Fruit fly (Drosophila melanogaster) whole organism, wandering third instar larva: ENCODE data around the gene CG9582.
A peak's percentile ranks its signal among the peaks of the same experiment; 100 is the strongest.

Experiments used
- Abd-B ChIP-seq: fragments of >200 bp; optimal IDR thresholded peaks from 2 replicates; lab custom pipeline; 2017; ENCODE audit warnings: missing biosample characterization, missing genetic modification characterization
- CG32264 ChIP-seq: fragments of 200-800 bp; sonication (Bioruptor generic); optimal IDR thresholded peaks from 2 replicates; lab custom pipeline; 2016; ENCODE audit warnings: missing biosample characterization, missing genetic modification characterization
- CG9705 ChIP-seq: fragments of 200-800 bp; sonication (Bioruptor generic); optimal IDR thresholded peaks from 2 replicates; lab custom pipeline; 2018; ENCODE audit warnings: missing biosample characterization, mild to moderate bottlenecking, missing genetic modification characterization
- Dfd ChIP-seq: fragments of >200 bp; optimal IDR thresholded peaks from 2 replicates; lab custom pipeline; 2017; ENCODE audit warnings: missing biosample characterization, missing genetic modification characterization
- HLH106 ChIP-seq: fragments of 200-800 bp; optimal IDR thresholded peaks from 3 replicates; lab custom pipeline; 2019; ENCODE audit warnings: missing biosample characterization, mild to moderate bottlenecking, missing genetic modification characterization, moderate library complexity
- Hnf4 ChIP-seq: fragments of 200-800 bp; sonication (Bioruptor generic); optimal IDR thresholded peaks from 2 replicates; lab custom pipeline; 2016; ENCODE audit warnings: missing biosample characterization, mild to moderate bottlenecking, missing genetic modification characterization
- Hr83 ChIP-seq: fragments of 200-300 bp; sonication (Bioruptor generic); optimal IDR thresholded peaks from 2 replicates; lab custom pipeline; 2016; ENCODE audit warnings: missing biosample characterization, mild to moderate bottlenecking, missing genetic modification characterization, moderate library complexity; ENCODE audit not compliant: poor library complexity, severe bottlenecking
- Jra ChIP-seq: sonication (Bioruptor generic); optimal IDR thresholded peaks from 2 replicates; lab custom pipeline; 2016; ENCODE audit warnings: missing biosample characterization, missing genetic modification characterization
- Mio ChIP-seq: sonication (Bioruptor generic); optimal IDR thresholded peaks from 2 replicates; lab custom pipeline; 2016; ENCODE audit warnings: missing biosample characterization, missing genetic modification characterization
- Myc ChIP-seq: fragments of >200 bp; optimal IDR thresholded peaks from 2 replicates; lab custom pipeline; 2017
- N ChIP-seq: fragments of >200 bp; optimal IDR thresholded peaks from 2 replicates; lab custom pipeline; 2018; ENCODE audit warnings: missing biosample characterization, missing external identifiers, missing genetic modification characterization
- Rel ChIP-seq, 2 experiments: fragments of 200-800 bp; sonication (Bioruptor generic) in 1 of 2; optimal IDR thresholded peaks; 2 replicates in 1 of 2; 3 replicates in 1 of 2; lab custom pipeline; 2016 to 2019; ENCODE audit warnings: mild to moderate bottlenecking in 2 of 2, missing biosample characterization in 2 of 2, missing genetic modification characterization in 2 of 2, moderate library complexity in 1 of 2
- Sp1 ChIP-seq: fragments of 200-800 bp; sonication (Bioruptor generic); optimal IDR thresholded peaks from 3 replicates; lab custom pipeline; 2019; ENCODE audit warnings: missing biosample characterization, mild to moderate bottlenecking, missing genetic modification characterization, moderate library complexity
- Vsx2 ChIP-seq: fragments of 200-300, 225-300 bp; sonication (Bioruptor generic); optimal IDR thresholded peaks from 2 replicates; lab custom pipeline; 2018; ENCODE audit warnings: missing biosample characterization, missing genetic modification characterization; ENCODE audit not compliant: partially characterized antibody
- br ChIP-seq: fragments of 200-800 bp; sonication (Bioruptor generic); optimal IDR thresholded peaks from 2 replicates; lab custom pipeline; 2016; ENCODE audit warnings: missing biosample characterization, missing genetic modification characterization
- dmrt93B ChIP-seq: fragments of 200-800 bp; sonication (Bioruptor generic); optimal IDR thresholded peaks from 2 replicates; lab custom pipeline; 2018; ENCODE audit warnings: missing biosample characterization, mild to moderate bottlenecking, missing genetic modification characterization
- dsf ChIP-seq: sonication (Bioruptor generic); optimal IDR thresholded peaks from 2 replicates; lab custom pipeline; 2016; ENCODE audit warnings: missing biosample characterization, missing genetic modification characterization, borderline replicate concordance
- psq ChIP-seq: fragments of 200-800 bp; sonication (Bioruptor generic); optimal IDR thresholded peaks from 3 replicates; lab custom pipeline; 2017; ENCODE audit warnings: missing biosample characterization, mild to moderate bottlenecking, missing genetic modification characterization, moderate library complexity
- sage ChIP-seq: fragments of 200-800 bp; sonication (Bioruptor generic); optimal IDR thresholded peaks from 2 replicates; lab custom pipeline; 2016; ENCODE audit warnings: missing biosample characterization, mild to moderate bottlenecking, missing genetic modification characterization
- sv ChIP-seq: fragments of 200-800 bp; sonication (Bioruptor generic); optimal IDR thresholded peaks from 3 replicates; lab custom pipeline; 2016; ENCODE audit warnings: missing biosample characterization, missing genetic modification characterization
- tai ChIP-seq: sonication (Bioruptor generic); optimal IDR thresholded peaks from 2 replicates; lab custom pipeline; 2016; ENCODE audit warnings: missing biosample characterization, missing genetic modification characterization
- usp ChIP-seq: fragments of >200 bp; optimal IDR thresholded peaks from 2 replicates; lab custom pipeline; 2017; ENCODE audit warnings: missing biosample characterization, missing genetic modification characterization
- woc ChIP-seq: sonication (Bioruptor generic); optimal IDR thresholded peaks from 2 replicates; lab custom pipeline; 2016; ENCODE audit warnings: missing biosample characterization, mild to moderate bottlenecking, missing genetic modification characterization

CG9582 gene

dm6 chr2L:8982584-8983302, 48.9 kb downstream of the CG9582 start:
- TF ChIP-seq br (no peak), Jra (GFP tag; lab: Kevin White, UChicago) (no peak), Sp1 (GFP tag; lab: Kevin White, UChicago) (no peak), CG32264 (GFP tag; lab: Kevin White, UChicago) (no peak), sv (GFP tag; lab: Kevin White, UChicago) (no peak), Dfd (GFP tag; lab: Kevin White, UChicago) (no peak), dsf (GFP tag; lab: Kevin White, UChicago) (no peak), HLH106 (tag; lab: Kevin White, UChicago) (no peak), Abd-B (GFP tag; lab: Kevin White, UChicago) (no peak), woc (no peak), dmrt93B (no peak), N (GFP tag; lab: Kevin White, UChicago) (no peak)
- TF ChIP-seq, all 38 proteins: peak for 0

DNA sequence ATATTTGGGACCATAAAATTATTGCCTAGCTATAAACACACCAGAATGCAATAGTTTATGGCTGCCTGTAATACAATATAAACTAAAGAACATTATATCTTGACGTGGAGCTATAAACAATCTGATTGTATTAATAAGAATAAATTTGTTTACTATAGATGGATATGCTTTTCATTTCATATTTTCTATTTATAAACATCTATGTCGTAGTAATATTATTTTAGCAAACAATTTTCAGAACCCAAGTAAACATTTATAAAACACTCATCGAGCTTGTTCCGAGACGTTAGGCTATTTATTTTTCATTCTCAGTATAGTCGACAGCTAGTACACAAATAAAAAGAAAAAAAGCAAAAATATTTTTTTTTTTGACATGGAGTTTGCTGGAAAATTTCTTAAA, 51.3 kb downstream of the CG9582 start, which contains the start of gene CG18662:
Gene CG18662, plus strand, starts transcription at position 301 of the 400 bp plus-strand sequence.
- TF ChIP-seq Jra (GFP tag; lab: Kevin White, UChicago) (no peak), CG9705 (GFP tag; lab: Kevin White, UChicago) (no peak), psq (no peak), Hnf4 (no peak), Dfd (GFP tag; lab: Kevin White, UChicago) (no peak), usp (GFP tag; lab: Kevin White, UChicago) (no peak), dsf (GFP tag; lab: Kevin White, UChicago) (no peak), Rel (GFP tag; optimal IDR thresholded peaks at IDR 0.05; lab: Kevin White, UChicago) (no peak), Rel (tag; optimal IDR thresholded peaks at IDR 0.05; lab: Kevin White, UChicago) (no peak), dmrt93B (no peak), Vsx2 (GFP tag; lab: Kevin White, UChicago) (no peak), HLH106 (tag; lab: Kevin White, UChicago) (no peak)

dm6 chr2L:8975328-8975727, 56.3 kb downstream of the CG9582 start, which contains the start of gene CG9541:
Gene CG9541 (minus strand): TSS chr2L:8975428.
- TF ChIP-seq psq (no peak), Hr83 (GFP tag; lab: Kevin White, UChicago) (no peak), br (no peak)

DNA sequence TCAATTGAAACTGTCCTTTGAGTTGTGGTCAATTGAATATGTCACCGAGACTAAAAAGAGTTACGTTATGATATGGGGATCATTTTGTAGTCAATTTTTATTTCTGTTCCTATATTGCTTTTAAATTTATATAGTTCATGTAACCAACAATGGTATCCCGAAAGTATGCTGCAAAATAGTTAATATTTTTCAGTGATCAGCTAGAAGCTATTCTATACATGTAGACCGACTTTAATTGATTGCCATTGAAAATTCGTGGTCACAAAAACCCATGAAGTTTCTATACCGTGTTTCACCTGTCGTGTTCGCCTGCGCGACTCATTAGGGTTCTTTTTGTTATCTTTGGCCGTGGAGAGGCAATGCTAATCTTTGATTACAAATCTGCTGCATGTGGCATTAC, 57.1 kb downstream of the CG9582 start:
- no peak for TF ChIP-seq Hr83 (GFP tag; lab: Kevin White, UChicago)
- peak; percentile 21 for TF ChIP-seq N (GFP tag; lab: Kevin White, UChicago)
- no peak for TF ChIP-seq tai (GFP tag; lab: Kevin White, UChicago)
- TF ChIP-seq Myc (lab: Kevin White, UChicago), result peak; percentile 41
- no peak for TF ChIP-seq sage
- TF ChIP-seq Mio (GFP tag; lab: Kevin White, UChicago), result no peak
- no peak for TF ChIP-seq psq
- no peak for TF ChIP-seq Jra (GFP tag; lab: Kevin White, UChicago)
- no peak for TF ChIP-seq sv (GFP tag; lab: Kevin White, UChicago)
